Worm (Caenorhabditis elegans): ENCODE data around the gene R09E10.1.

DNA sequence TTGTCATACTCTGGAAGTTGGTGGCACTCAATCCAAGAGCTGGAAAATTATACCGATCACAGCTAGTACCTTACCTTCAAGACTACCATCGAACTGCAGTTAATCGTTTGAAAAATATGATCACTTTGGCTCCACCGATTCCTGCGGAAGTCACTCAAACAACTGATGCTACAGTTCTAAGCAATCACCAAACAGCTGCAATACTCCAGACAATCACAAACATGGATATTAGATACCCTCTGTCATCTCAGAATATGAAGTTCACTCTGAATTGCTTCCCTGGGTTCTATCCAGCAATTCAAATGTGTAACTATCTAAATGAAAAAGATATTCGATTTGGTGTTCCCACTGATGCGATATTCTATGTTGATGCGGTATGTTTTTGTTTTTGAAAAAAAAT lies 34.0 kb downstream of the R09E10.1 start:
- TF ChIP-seq flt-1 (GFP tag; IDR thresholded peaks at IDR 0.05), result no peak
- no peak for TF ChIP-seq scrt-1 (GFP tag; IDR thresholded peaks at IDR 0.05)
- no peak for TF ChIP-seq hmbx-1 (tag; optimal IDR thresholded peaks at IDR 0.05)
- TF ChIP-seq tra-4 (tag; optimal IDR thresholded peaks at IDR 0.05), result no peak
- TF ChIP-seq ama-1 (optimal IDR thresholded peaks at IDR 0.05), result no peak
- no peak for TF ChIP-seq B0310.2 (tag; optimal IDR thresholded peaks at IDR 0.05)
- TF ChIP-seq hmg-4 (GFP tag; optimal IDR thresholded peaks at IDR 0.05), result no peak
- TF ChIP-seq sea-1 (GFP tag; conservative IDR thresholded peaks at IDR 0.05), result no peak
- TF ChIP-seq tbx-37 (GFP tag; conservative IDR thresholded peaks at IDR 0.05), result no peak
- no peak for TF ChIP-seq aly-1 (tag; optimal IDR thresholded peaks at IDR 0.05)
- TF ChIP-seq hnd-1 (tag; optimal IDR thresholded peaks at IDR 0.05), result no peak
- no peak for TF ChIP-seq tbx-11 (GFP tag; IDR thresholded peaks at IDR 0.05)
- no peak for TF ChIP-seq ceh-36 (tag; optimal IDR thresholded peaks at IDR 0.05)
- TF ChIP-seq ets-7 (tag; optimal IDR thresholded peaks at IDR 0.05), result no peak
